Fruit fly (Drosophila melanogaster): Measurements from ENCODE around the gene OdsH.

The OdsH gene

DNA sequence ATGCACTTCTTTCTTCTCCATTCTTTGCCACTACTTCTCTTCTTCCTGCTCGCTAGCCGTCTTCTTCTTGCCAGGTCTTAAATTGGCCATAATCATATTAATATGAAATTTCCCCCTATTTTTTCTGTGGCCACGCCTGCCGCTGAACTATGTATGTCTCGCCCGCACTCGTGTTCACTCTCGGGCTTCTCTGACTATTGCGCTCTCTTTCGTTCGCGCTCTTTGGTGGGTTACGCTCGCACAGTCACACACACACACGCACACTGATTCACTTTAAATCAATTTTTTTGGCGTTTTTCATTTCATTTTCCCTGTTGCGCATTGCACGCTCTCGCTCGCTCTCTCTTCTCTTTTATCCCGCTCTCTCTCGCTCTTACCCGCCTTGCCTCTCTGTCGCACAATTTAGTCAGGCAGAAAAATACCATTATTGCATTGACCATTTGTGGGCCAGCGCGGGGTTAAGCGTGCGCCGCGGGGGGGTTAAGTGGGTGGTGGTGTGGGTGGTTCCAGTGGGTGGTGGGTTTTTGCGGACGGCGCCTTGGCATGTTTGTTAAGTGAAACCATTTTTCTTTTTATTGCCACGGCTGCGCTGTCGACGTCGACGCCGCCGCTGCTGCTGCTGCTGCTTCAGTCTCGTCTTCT, 1.3 kb upstream of the OdsH start (continued):
- TF ChIP-seq gce (GFP tag; IDR thresholded peaks at IDR 0.05) (no peak), Xbp1 (GFP tag; optimal IDR thresholded peaks at IDR 0.05) (no peak), HmgZ (tag; optimal IDR thresholded peaks at IDR 0.05) (no peak), chinmo (GFP tag; IDR thresholded peaks at IDR 0.05; ENCODE audit: partially characterized antibody) (no peak), CG3847 (GFP tag; IDR thresholded peaks at IDR 0.05) (no peak), ATbp (GFP tag; optimal IDR thresholded peaks at IDR 0.05) (no peak), Mrtf (GFP tag; IDR thresholded peaks at IDR 0.05) (no peak), zen (tag; optimal IDR thresholded peaks at IDR 0.05) (peak; percentile 32), CG4820 (GFP tag; optimal IDR thresholded peaks at IDR 0.05) (no peak), Blimp-1 (GFP tag; optimal IDR thresholded peaks at IDR 0.05) (no peak), onecut (GFP tag; IDR thresholded peaks at IDR 0.05) (peak; percentile 16), MBD-R2 (GFP tag; IDR thresholded peaks at IDR 0.05) (no peak), sqz (GFP tag; optimal IDR thresholded peaks at IDR 0.05) (peak; percentile 88), ara (GFP tag; IDR thresholded peaks at IDR 0.05) (no peak), ranshi (GFP tag; IDR thresholded peaks at IDR 0.05) (no peak), CG9727 (GFP tag; optimal IDR thresholded peaks at IDR 0.05) (no peak), Adf1 (GFP tag; IDR thresholded peaks at IDR 0.05) (peak; percentile 84), CG17186 (GFP tag; optimal IDR thresholded peaks at IDR 0.05) (no peak), CHES-1-like (GFP tag; optimal IDR thresholded peaks at IDR 0.05) (no peak), ewg (GFP tag; optimal IDR thresholded peaks at IDR 0.05) (peak; percentile 87), Deaf1 (tag; optimal IDR thresholded peaks at IDR 0.05) (peak; percentile 17), CG9437 (GFP tag; optimal IDR thresholded peaks at IDR 0.05) (no peak), vnd (GFP tag; IDR thresholded peaks at IDR 0.05; ENCODE audit: partially characterized antibody) (no peak), CG8089 (GFP tag; optimal IDR thresholded peaks at IDR 0.05) (no peak), CG14860 (GFP tag; IDR thresholded peaks at IDR 0.05; ENCODE audit: partially characterized antibody) (no peak), jing (GFP tag; optimal IDR thresholded peaks at IDR 0.05) (no peak), CG15479 (GFP tag; optimal IDR thresholded peaks at IDR 0.05) (peak; percentile 62), al (GFP tag; IDR thresholded peaks at IDR 0.05) (no peak)

DNA sequence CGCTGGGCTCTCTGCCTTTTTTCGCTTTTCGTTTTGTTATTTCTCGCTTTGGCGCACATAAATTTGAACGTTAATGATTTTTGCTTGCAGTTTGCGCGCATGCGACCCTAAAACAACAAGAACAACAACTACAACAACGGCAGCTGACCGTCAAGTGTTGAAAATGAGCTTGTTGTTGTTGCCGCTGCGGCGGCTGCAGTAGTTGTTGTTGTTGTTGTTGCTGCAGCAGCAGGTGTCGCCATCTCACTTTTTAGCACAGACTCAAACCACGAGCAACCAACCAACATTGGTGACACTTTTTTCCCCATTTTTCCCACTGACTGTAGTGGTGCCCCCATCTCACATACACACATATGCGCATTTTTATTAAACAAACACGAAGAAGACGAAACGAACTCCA, 738 bp upstream of the OdsH start:
- TF ChIP-seq cg (GFP tag; optimal IDR thresholded peaks at IDR 0.05) (peak; percentile 27), pita (GFP tag; optimal IDR thresholded peaks at IDR 0.05) (peak; percentile 2), CG12659 (GFP tag; optimal IDR thresholded peaks at IDR 0.05) (no peak), Hsf (GFP tag; optimal IDR thresholded peaks at IDR 0.05) (no peak), Dad (GFP tag; optimal IDR thresholded peaks at IDR 0.05) (no peak), Nf-YB (GFP tag; optimal IDR thresholded peaks at IDR 0.05) (peak; percentile 63), ERR (GFP tag; optimal IDR thresholded peaks at IDR 0.05) (no peak), Drgx (GFP tag; IDR thresholded peaks at IDR 0.05) (no peak), CG17385 (GFP tag; optimal IDR thresholded peaks at IDR 0.05) (peak; percentile 56), CG4360 (GFP tag; IDR thresholded peaks at IDR 0.05) (peak; percentile 98)
